Worm (Caenorhabditis elegans) whole organism, L4 larva: Measurements from ENCODE around the gene C55C3.4.

ENCODE experiments used
- F10B5.3 ChIP-seq: sonication (generic microtip); optimal IDR thresholded peaks from 2 replicates; lab custom pipeline; 2016; ENCODE audit warnings: mild to moderate bottlenecking, missing genetic modification characterization, missing compliant biosample characterization
- T26A8.4 ChIP-seq: fragments of 200-800 bp; sonication (Bioruptor generic); IDR thresholded peaks from 2 replicates; pipeline ENCODE4 v1.3.6; 2022; ENCODE audit warnings: missing genetic modification characterization, missing compliant biosample characterization
- Y105C5A.15 ChIP-seq: fragments of 200-800 bp; sonication (Bioruptor generic); IDR thresholded peaks from 2 replicates; pipeline ENCODE4 v1.3.6; 2022; ENCODE audit warnings: missing genetic modification characterization, missing compliant biosample characterization
- ZK337.2 ChIP-seq: fragments of 200-800 bp; sonication (Bioruptor generic); IDR thresholded peaks from 2 replicates; pipeline ENCODE4 v1.3.6; 2022; ENCODE audit warnings: missing genetic modification reagents, missing genetic modification characterization, missing compliant biosample characterization
- aha-1 ChIP-seq: fragments of 150-350 bp; peaks from one replicate; lab custom pipeline; 2014; ENCODE audit warnings: missing biosample characterization, missing genetic modification characterization
- aly-2 ChIP-seq: sonication (generic microtip); optimal IDR thresholded peaks from 2 replicates; lab custom pipeline; 2018; ENCODE audit warnings: missing biosample characterization, missing genetic modification characterization
- ama-1 ChIP-seq: fragments of 150-350 bp; optimal IDR thresholded peaks from 2 replicates; lab custom pipeline; 2014; ENCODE audit warnings: inconsistent platforms, mixed read lengths
- arid-1 ChIP-seq: fragments of 200-800 bp; sonication (Bioruptor generic); conservative IDR thresholded peaks from 2 replicates; pipeline ENCODE4 v1.3.6; 2022; ENCODE audit warnings: missing genetic modification reagents, missing genetic modification characterization, missing compliant biosample characterization
- attf-4 ChIP-seq: sonication (generic microtip); optimal IDR thresholded peaks from 3 replicates; lab custom pipeline; 2017; ENCODE audit warnings: missing biosample characterization, missing genetic modification characterization
- ceh-62 ChIP-seq: sonication (generic microtip); optimal IDR thresholded peaks from 2 replicates; lab custom pipeline; 2017; ENCODE audit warnings: missing biosample characterization, missing genetic modification characterization
- cey-2 ChIP-seq: sonication (generic microtip); optimal IDR thresholded peaks from 3 replicates; lab custom pipeline; 2017; ENCODE audit warnings: missing genetic modification characterization, mild to moderate bottlenecking, missing compliant biosample characterization, antibody characterized with exemption, borderline replicate concordance; ENCODE audit not compliant: insufficient read depth
- daf-16 ChIP-seq, 3 experiments: sonication (generic microtip); optimal IDR thresholded peaks; 2 replicates each; lab custom pipeline; 2016 to 2017; ENCODE audit warnings: missing genetic modification characterization in 3 of 3, missing genetic modification reagents in 3 of 3, mild to moderate bottlenecking in 2 of 3, missing compliant biosample characterization in 2 of 3, missing biosample characterization in 1 of 3, moderate library complexity in 1 of 3
- dmd-6 ChIP-seq: fragments of 200-800 bp; sonication (Bioruptor generic); IDR thresholded peaks from 2 replicates; pipeline ENCODE4 v1.3.6; 2022; ENCODE audit warnings: missing genetic modification reagents, missing genetic modification characterization, missing compliant biosample characterization
- dmd-9 ChIP-seq: fragments of 200-800 bp; sonication (Bioruptor generic); IDR thresholded peaks from 2 replicates; pipeline ENCODE4 v1.3.6; 2022; ENCODE audit warnings: missing genetic modification reagents, missing genetic modification characterization, missing compliant biosample characterization
- duxl-1 ChIP-seq: sonication (generic microtip); optimal IDR thresholded peaks from 2 replicates; lab custom pipeline; 2016; ENCODE audit warnings: mild to moderate bottlenecking, missing genetic modification characterization, moderate library complexity, missing compliant biosample characterization; ENCODE audit not compliant: poor library complexity
- fos-1 ChIP-seq: fragments of 150-350 bp; optimal IDR thresholded peaks from 2 replicates; lab custom pipeline; 2014; ENCODE audit warnings: missing biosample characterization, missing genetic modification characterization
- gei-8 ChIP-seq: fragments of 200-800 bp; sonication (Bioruptor generic); optimal IDR thresholded peaks from 2 replicates; lab custom pipeline; 2018; ENCODE audit warnings: mild to moderate bottlenecking, missing genetic modification characterization, missing compliant biosample characterization
- hlh-11 ChIP-seq: fragments of 200-800 bp; sonication (Bioruptor generic); optimal IDR thresholded peaks from 2 replicates; lab custom pipeline; 2018; ENCODE audit warnings: mild to moderate bottlenecking, missing genetic modification characterization, missing compliant biosample characterization
- jun-1 ChIP-seq: fragments of 150-350 bp; optimal IDR thresholded peaks from 2 replicates; lab custom pipeline; 2014; ENCODE audit warnings: missing biosample characterization, missing genetic modification reagents, missing genetic modification characterization
- lin-1 ChIP-seq: fragments of 200-800 bp; sonication (Bioruptor generic); IDR thresholded peaks from 2 replicates; pipeline ENCODE4 v1.3.6; 2022; ENCODE audit warnings: missing genetic modification reagents, missing genetic modification characterization, missing compliant biosample characterization
- lin-38 ChIP-seq: fragments of 200-800 bp; sonication (Bioruptor generic); IDR thresholded peaks from 2 replicates; pipeline ENCODE4 v1.3.6; 2022; ENCODE audit warnings: missing genetic modification reagents, missing genetic modification characterization, missing compliant biosample characterization
- lin-39 ChIP-seq: fragments of 150-350 bp; optimal IDR thresholded peaks from 2 replicates; lab custom pipeline; 2014; ENCODE audit warnings: missing biosample characterization, missing genetic modification reagents, missing genetic modification characterization
- lsy-2 ChIP-seq, 2 experiments: fragments of 150-350 bp in 1 of 2; sonication (generic microtip) in 1 of 2; optimal IDR thresholded peaks; 2 replicates each; lab custom pipeline; 2014 to 2017; ENCODE audit warnings: missing biosample characterization in 2 of 2, missing genetic modification characterization in 2 of 2
- madf-5 ChIP-seq, 2 experiments: fragments of 200-800 bp; sonication (Bioruptor generic); IDR thresholded peaks; 2 replicates each; pipeline ENCODE4 v1.3.6; 2022; ENCODE audit warnings: missing compliant biosample characterization in 2 of 2, missing genetic modification characterization in 2 of 2
- mdl-1 ChIP-seq, 2 experiments: fragments of 150-350 bp in 1 of 2; sonication (generic microtip) in 1 of 2; optimal IDR thresholded peaks; 2 replicates each; lab custom pipeline; 2014 to 2017; ENCODE audit warnings: missing biosample characterization in 2 of 2, missing genetic modification characterization in 2 of 2
- mep-1 ChIP-seq: fragments of 150-350 bp; sonication (generic microtip); optimal IDR thresholded peaks from 3 replicates; lab custom pipeline; 2014; ENCODE audit warnings: missing biosample characterization, missing genetic modification characterization
- nhr-102 ChIP-seq: sonication (generic microtip); optimal IDR thresholded peaks from 2 replicates; lab custom pipeline; 2016; ENCODE audit warnings: mild to moderate bottlenecking, missing genetic modification characterization, moderate library complexity, missing compliant biosample characterization
- nhr-237 ChIP-seq: sonication (generic microtip); optimal IDR thresholded peaks from 2 replicates; lab custom pipeline; 2017; ENCODE audit warnings: missing biosample characterization, missing genetic modification characterization
- nhr-28 ChIP-seq: fragments of 150-350 bp; optimal IDR thresholded peaks from 2 replicates; lab custom pipeline; 2014; ENCODE audit warnings: missing biosample characterization, missing genetic modification characterization
- nhr-41 ChIP-seq: fragments of 200-800 bp; sonication (Bioruptor generic); IDR thresholded peaks from 2 replicates; pipeline ENCODE4 v1.3.6; 2022; ENCODE audit warnings: missing genetic modification reagents, missing genetic modification characterization, missing compliant biosample characterization
- nhr-42 ChIP-seq: fragments of 200-800 bp; sonication (Bioruptor generic); IDR thresholded peaks from 2 replicates; pipeline ENCODE4 v1.3.6; 2022; ENCODE audit warnings: missing genetic modification characterization, missing compliant biosample characterization
- nhr-48 ChIP-seq: sonication (generic microtip); optimal IDR thresholded peaks from 2 replicates; lab custom pipeline; 2016; ENCODE audit warnings: mild to moderate bottlenecking, missing genetic modification characterization, missing compliant biosample characterization
- nhr-6 ChIP-seq: fragments of 150-350 bp; optimal IDR thresholded peaks from 2 replicates; lab custom pipeline; 2014; ENCODE audit warnings: missing biosample characterization, missing genetic modification characterization
- pha-4 ChIP-seq, 2 experiments: fragments of 150-350 bp in 1 of 2; fragments of 200-800 bp in 1 of 2; sonication (Bioruptor generic) in 1 of 2; IDR thresholded peaks in 1 of 2; optimal IDR thresholded peaks in 1 of 2; 2 replicates each; pipeline versions ENCODE4 v1.3.6 to Lab custom; 2014 to 2022; ENCODE audit warnings: missing genetic modification characterization in 2 of 2, missing genetic modification reagents in 2 of 2, missing biosample characterization in 1 of 2, missing compliant biosample characterization in 1 of 2
- pqm-1 ChIP-seq: sonication (generic microtip); optimal IDR thresholded peaks from 2 replicates; lab custom pipeline; 2017; ENCODE audit warnings: missing biosample characterization, missing genetic modification characterization
- rbr-2 ChIP-seq: sonication (generic microtip); optimal IDR thresholded peaks from 2 replicates; lab custom pipeline; 2016; ENCODE audit warnings: missing genotype, missing genetic modification characterization, missing compliant biosample characterization
- saeg-2 ChIP-seq: fragments of 200-800 bp; sonication (Bioruptor generic); IDR thresholded peaks from 2 replicates; pipeline ENCODE4 v1.3.6; 2022; ENCODE audit warnings: missing genetic modification reagents, missing genetic modification characterization, missing compliant biosample characterization
- snpc-4 ChIP-seq: fragments of 150-350 bp; optimal IDR thresholded peaks from 2 replicates; lab custom pipeline; 2014; ENCODE audit warnings: missing biosample characterization, missing genetic modification characterization
- spr-1 ChIP-seq: sonication (generic microtip); optimal IDR thresholded peaks from 2 replicates; lab custom pipeline; 2016; ENCODE audit warnings: mild to moderate bottlenecking, missing genetic modification characterization, missing compliant biosample characterization
- unc-39 ChIP-seq: sonication (generic microtip); optimal IDR thresholded peaks from 2 replicates; lab custom pipeline; 2017; ENCODE audit warnings: missing biosample characterization, missing genetic modification characterization
- unc-62 ChIP-seq, 3 experiments: fragments of 150-350 bp in 1 of 3; sonication (generic microtip); optimal IDR thresholded peaks in 2 of 3; peaks in 1 of 3; 1 replicate in 1 of 3; 2 replicates in 2 of 3; lab custom pipeline; 2014 to 2017; ENCODE audit warnings: missing biosample characterization in 3 of 3, missing genetic modification characterization in 3 of 3, missing genetic modification reagents in 3 of 3, missing genotype in 1 of 3
- vab-7 ChIP-seq: fragments of 200-800 bp; sonication (Bioruptor generic); IDR thresholded peaks from 2 replicates; pipeline ENCODE4 v1.3.6; 2022; ENCODE audit warnings: missing genetic modification reagents, missing genetic modification characterization, missing compliant biosample characterization
- zag-1 ChIP-seq: fragments of 150-350 bp; optimal IDR thresholded peaks from 2 replicates; lab custom pipeline; 2014; ENCODE audit warnings: missing biosample characterization, missing genetic modification characterization
- zfp-3 ChIP-seq: fragments of 200-800 bp; sonication (Bioruptor generic); conservative IDR thresholded peaks from 2 replicates; pipeline ENCODE4 v1.3.6; 2022; ENCODE audit warnings: missing genetic modification reagents, missing genetic modification characterization, missing compliant biosample characterization
- zip-11 ChIP-seq: fragments of 200-800 bp; sonication (Bioruptor generic); IDR thresholded peaks from 2 replicates; pipeline ENCODE4 v1.3.6; 2022; ENCODE audit warnings: missing genetic modification characterization, missing compliant biosample characterization
- zip-2 ChIP-seq: fragments of 150-350 bp; optimal IDR thresholded peaks from 2 replicates; lab custom pipeline; 2014; ENCODE audit warnings: missing biosample characterization, missing genetic modification characterization

The C55C3.4 gene

DNA sequence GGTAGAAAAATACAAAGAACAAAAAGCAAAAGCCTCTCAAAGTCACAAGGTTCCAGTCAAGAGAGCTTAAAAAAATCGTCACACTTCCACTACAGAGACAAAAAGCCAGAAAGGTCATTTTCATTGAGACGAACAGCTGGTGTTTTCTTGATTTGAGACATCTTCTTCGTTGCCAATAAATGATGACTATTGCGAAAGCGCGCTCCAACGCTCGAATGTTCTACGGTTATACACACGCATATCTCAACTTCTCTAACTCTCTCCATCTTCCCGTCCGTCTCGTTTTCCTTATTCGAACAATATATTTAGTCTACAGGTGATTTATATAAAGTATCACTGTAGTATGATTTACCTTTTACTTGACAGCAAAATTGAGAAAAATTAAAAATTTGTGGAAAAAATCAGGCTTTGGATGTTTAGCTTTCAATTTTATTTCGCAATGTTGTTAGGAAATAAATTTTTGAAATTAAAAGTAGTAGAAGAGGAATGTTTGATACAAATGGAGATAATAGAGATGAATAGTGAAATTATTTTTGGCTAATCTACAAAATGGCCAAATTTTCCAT lies 12.5 kb downstream of the C55C3.4 start (continued):
- no peak for TF ChIP-seq pha-4 (GFP tag; IDR thresholded peaks at IDR 0.05; lab: Robert Waterston, UW)
- no peak for TF ChIP-seq pha-4 (tag; optimal IDR thresholded peaks at IDR 0.05; lab: Kevin White, UChicago)
- TF ChIP-seq ZK337.2 (GFP tag; lab: Robert Waterston, UW): no peak
- TF ChIP-seq ama-1: no peak
- TF ChIP-seq zip-2 (tag; lab: Kevin White, UChicago): no peak
- TF ChIP-seq nhr-237 (tag; lab: Kevin White, UChicago): no peak
- no peak for TF ChIP-seq nhr-42 (GFP tag; lab: Robert Waterston, UW)
- TF ChIP-seq nhr-102 (tag; lab: Kevin White, UChicago): no peak
- no peak for TF ChIP-seq jun-1 (tag; lab: Kevin White, UChicago)
- TF ChIP-seq aly-2 (tag; lab: Kevin White, UChicago): no peak
- peak; percentile 9 for TF ChIP-seq nhr-48 (tag; lab: Kevin White, UChicago)
- TF ChIP-seq nhr-6 (tag; lab: Kevin White, UChicago): peak; percentile 43
- TF ChIP-seq mdl-1 (tag; optimal IDR thresholded peaks at IDR 0.05; lab: Kevin White, UChicago): peak in 1 of 2 experiments; percentile 58
- TF ChIP-seq dmd-6 (GFP tag; lab: Robert Waterston, UW): peak; percentile 60
- no peak for TF ChIP-seq ceh-62 (tag; lab: Kevin White, UChicago)
- peak; percentile 81 for TF ChIP-seq hlh-11 (tag; lab: Kevin White, UChicago)
- no peak for TF ChIP-seq zag-1 (tag; lab: Kevin White, UChicago)
- TF ChIP-seq madf-5 (GFP tag; IDR thresholded peaks at IDR 0.05; lab: Robert Waterston, UW): no peak

- TF ChIP-seq nhr-237 (tag; lab: Kevin White, UChicago): no peak
- TF ChIP-seq daf-16 (GFP tag; optimal IDR thresholded peaks at IDR 0.05; lab: Kevin White, UChicago): no peak
- peak; percentile 10 for TF ChIP-seq daf-16 (tag; optimal IDR thresholded peaks at IDR 0.05; lab: Kevin White, UChicago)
- TF ChIP-seq zip-11: no peak
- no peak for TF ChIP-seq Y105C5A.15 (GFP tag; lab: Robert Waterston, UW)
- peak in 1 of 2 experiments; percentile 28 for TF ChIP-seq unc-62 (GFP tag; optimal IDR thresholded peaks at IDR 0.05 in 1 of 2; lab: Kevin White, UChicago)
- no peak for TF ChIP-seq unc-62 (tag; optimal IDR thresholded peaks at IDR 0.05; lab: Kevin White, UChicago)
- TF ChIP-seq gei-8 (GFP tag; lab: Kevin White, UChicago): no peak
- TF ChIP-seq fos-1: no peak
- TF ChIP-seq nhr-28 (tag; lab: Kevin White, UChicago): peak; percentile 8
- TF ChIP-seq aha-1: peak; percentile 19
- no peak for TF ChIP-seq dmd-9 (GFP tag; lab: Robert Waterston, UW)
- 0 out of 2 replicates have a peak, but pooled peaks have one; percentile 21 for TF ChIP-seq dmd-6 (GFP tag; lab: Robert Waterston, UW)
- TF ChIP-seq lin-1 (GFP tag; lab: Robert Waterston, UW): no peak
- no peak for TF ChIP-seq vab-7 (GFP tag; lab: Robert Waterston, UW)
- no peak for TF ChIP-seq duxl-1 (tag; lab: Kevin White, UChicago)
- no peak; the same call in 1 of the 2 replicates for TF ChIP-seq T26A8.4 (GFP tag; lab: Robert Waterston, UW)
- no peak for TF ChIP-seq nhr-41 (GFP tag; lab: Robert Waterston, UW)
- peak; percentile 31 for TF ChIP-seq hlh-11 (tag; lab: Kevin White, UChicago)
- TF ChIP-seq saeg-2 (GFP tag; lab: Robert Waterston, UW): no peak
- TF ChIP-seq zfp-3 (GFP tag; lab: Robert Waterston, UW): no peak
- no peak for TF ChIP-seq snpc-4
- TF ChIP-seq ama-1: no peak
- TF ChIP-seq unc-39 (tag; lab: Kevin White, UChicago): no peak
- TF ChIP-seq lin-38 (GFP tag; lab: Robert Waterston, UW): no peak
- no peak for TF ChIP-seq ZK337.2 (GFP tag; lab: Robert Waterston, UW)
- no peak for TF ChIP-seq lsy-2 (tag; optimal IDR thresholded peaks at IDR 0.05; lab: Kevin White, UChicago)
- no peak for TF ChIP-seq spr-1
- no peak for TF ChIP-seq pqm-1
- no peak for TF ChIP-seq mep-1 (tag; lab: Kevin White, UChicago)
- TF ChIP-seq nhr-48 (tag; lab: Kevin White, UChicago): no peak
- TF ChIP-seq F10B5.3 (tag; lab: Kevin White, UChicago): no peak
- no peak for TF ChIP-seq arid-1
- TF ChIP-seq cey-2 (tag; lab: Kevin White, UChicago): no peak
- TF ChIP-seq lin-39 (tag; lab: Kevin White, UChicago): no peak
- TF ChIP-seq attf-4 (tag; lab: Kevin White, UChicago): no peak
- TF ChIP-seq rbr-2 (tag; lab: Kevin White, UChicago): no peak
These were observed 13.5 kb downstream of the C55C3.4 start, which contains the start of gene bec-1 for ce11 chrIV:5664375-5665004. bec-1 (minus strand) TSS chrIV:5664425.
